Worm (Caenorhabditis elegans) whole organism, L4 larva: Measurements from ENCODE around the gene srx-110.

ENCODE experiments used
- F10B5.3 ChIP-seq: sonication (generic microtip); optimal IDR thresholded peaks from 2 replicates; lab custom pipeline; 2016; ENCODE audit warnings: mild to moderate bottlenecking, missing genetic modification characterization, missing compliant biosample characterization
- F44E2.7 ChIP-seq: fragments of 200-800 bp; sonication (Bioruptor generic); IDR thresholded peaks from 2 replicates; pipeline ENCODE4 v2.1.2; 2022; ENCODE audit warnings: missing genetic modification characterization, missing compliant biosample characterization
- T26A8.4 ChIP-seq: fragments of 200-800 bp; sonication (Bioruptor generic); IDR thresholded peaks from 2 replicates; pipeline ENCODE4 v1.3.6; 2022; ENCODE audit warnings: missing genetic modification characterization, missing compliant biosample characterization
- ZK337.2 ChIP-seq: fragments of 200-800 bp; sonication (Bioruptor generic); IDR thresholded peaks from 2 replicates; pipeline ENCODE4 v1.3.6; 2022; ENCODE audit warnings: missing genetic modification reagents, missing genetic modification characterization, missing compliant biosample characterization
- ZK546.5 ChIP-seq, 2 experiments: sonication (generic microtip); optimal IDR thresholded peaks; 2 replicates each; lab custom pipeline; 2017; ENCODE audit warnings: missing biosample characterization in 2 of 2, missing genetic modification characterization in 2 of 2
- ama-1 ChIP-seq: fragments of 150-350 bp; optimal IDR thresholded peaks from 2 replicates; lab custom pipeline; 2014; ENCODE audit warnings: inconsistent platforms, mixed read lengths
- attf-4 ChIP-seq: sonication (generic microtip); optimal IDR thresholded peaks from 3 replicates; lab custom pipeline; 2017; ENCODE audit warnings: missing biosample characterization, missing genetic modification characterization
- ces-1 ChIP-seq: fragments of 150-350 bp; sonication (generic microtip); optimal IDR thresholded peaks from 4 replicates; lab custom pipeline; 2014; ENCODE audit warnings: missing biosample characterization, missing genetic modification reagents, missing genetic modification characterization
- cey-2 ChIP-seq: sonication (generic microtip); optimal IDR thresholded peaks from 3 replicates; lab custom pipeline; 2017; ENCODE audit warnings: missing genetic modification characterization, mild to moderate bottlenecking, missing compliant biosample characterization, antibody characterized with exemption, borderline replicate concordance; ENCODE audit not compliant: insufficient read depth
- daf-16 ChIP-seq, 3 experiments: sonication (generic microtip); optimal IDR thresholded peaks; 2 replicates each; lab custom pipeline; 2016 to 2017; ENCODE audit warnings: missing genetic modification characterization in 3 of 3, missing genetic modification reagents in 3 of 3, mild to moderate bottlenecking in 2 of 3, missing compliant biosample characterization in 2 of 3, missing biosample characterization in 1 of 3, moderate library complexity in 1 of 3
- dmd-8 ChIP-seq: fragments of 200-800 bp; sonication (Bioruptor generic); IDR thresholded peaks from 2 replicates; pipeline ENCODE4 v1.3.6; 2022; ENCODE audit warnings: missing genetic modification characterization, missing compliant biosample characterization
- dpl-1 ChIP-seq: fragments of 150-350 bp; optimal IDR thresholded peaks from 2 replicates; lab custom pipeline; 2014; ENCODE audit warnings: missing biosample characterization, missing genetic modification reagents, missing genetic modification characterization
- duxl-1 ChIP-seq: sonication (generic microtip); optimal IDR thresholded peaks from 2 replicates; lab custom pipeline; 2016; ENCODE audit warnings: mild to moderate bottlenecking, missing genetic modification characterization, moderate library complexity, missing compliant biosample characterization; ENCODE audit not compliant: poor library complexity
- lim-7 ChIP-seq: fragments of 200-800 bp; sonication (Bioruptor generic); IDR thresholded peaks from 2 replicates; pipeline ENCODE4 v1.3.6; 2022; ENCODE audit warnings: missing genetic modification characterization, missing compliant biosample characterization
- lin-29 ChIP-seq: fragments of 200-800 bp; sonication (Bioruptor generic); IDR thresholded peaks from 2 replicates; pipeline ENCODE4 v1.3.6; 2022; ENCODE audit warnings: missing genetic modification reagents, missing genetic modification characterization, missing compliant biosample characterization
- lsy-2 ChIP-seq, 2 experiments: fragments of 150-350 bp in 1 of 2; sonication (generic microtip) in 1 of 2; optimal IDR thresholded peaks; 2 replicates each; lab custom pipeline; 2014 to 2017; ENCODE audit warnings: missing biosample characterization in 2 of 2, missing genetic modification characterization in 2 of 2
- mdl-1 ChIP-seq, 2 experiments: fragments of 150-350 bp in 1 of 2; sonication (generic microtip) in 1 of 2; optimal IDR thresholded peaks; 2 replicates each; lab custom pipeline; 2014 to 2017; ENCODE audit warnings: missing biosample characterization in 2 of 2, missing genetic modification characterization in 2 of 2
- mxl-2 ChIP-seq: fragments of 200-800 bp; sonication (Bioruptor generic); conservative IDR thresholded peaks from 2 replicates; pipeline ENCODE4 v1.3.6; 2022; ENCODE audit warnings: missing genetic modification reagents, missing genetic modification characterization, missing compliant biosample characterization
- mxl-3 ChIP-seq: fragments of 200-800 bp; sonication (Bioruptor generic); optimal IDR thresholded peaks from 2 replicates; lab custom pipeline; 2018; ENCODE audit warnings: mild to moderate bottlenecking, missing genetic modification characterization, missing compliant biosample characterization
- nhr-111 ChIP-seq: fragments of 200-800 bp; sonication (Bioruptor generic); optimal IDR thresholded peaks from 2 replicates; lab custom pipeline; 2018; ENCODE audit warnings: mild to moderate bottlenecking, missing genetic modification characterization, missing compliant biosample characterization
- nhr-25 ChIP-seq: sonication (generic microtip); optimal IDR thresholded peaks from 2 replicates; lab custom pipeline; 2017; ENCODE audit warnings: missing genetic modification characterization, mild to moderate bottlenecking, missing compliant biosample characterization, antibody characterized with exemption, moderate library complexity, borderline replicate concordance; ENCODE audit not compliant: insufficient read depth
- nhr-41 ChIP-seq: fragments of 200-800 bp; sonication (Bioruptor generic); IDR thresholded peaks from 2 replicates; pipeline ENCODE4 v1.3.6; 2022; ENCODE audit warnings: missing genetic modification reagents, missing genetic modification characterization, missing compliant biosample characterization
- saeg-2 ChIP-seq: fragments of 200-800 bp; sonication (Bioruptor generic); IDR thresholded peaks from 2 replicates; pipeline ENCODE4 v1.3.6; 2022; ENCODE audit warnings: missing genetic modification reagents, missing genetic modification characterization, missing compliant biosample characterization
- sdz-12 ChIP-seq: fragments of 200-800 bp; sonication (Bioruptor generic); optimal IDR thresholded peaks from 2 replicates; lab custom pipeline; 2018; ENCODE audit warnings: mild to moderate bottlenecking, missing genetic modification characterization, missing compliant biosample characterization
- snpc-4 ChIP-seq: fragments of 150-350 bp; optimal IDR thresholded peaks from 2 replicates; lab custom pipeline; 2014; ENCODE audit warnings: missing biosample characterization, missing genetic modification characterization
- spr-1 ChIP-seq: sonication (generic microtip); optimal IDR thresholded peaks from 2 replicates; lab custom pipeline; 2016; ENCODE audit warnings: mild to moderate bottlenecking, missing genetic modification characterization, missing compliant biosample characterization
- tra-1 ChIP-seq: fragments of 200-800 bp; sonication (Bioruptor generic); IDR thresholded peaks from 2 replicates; pipeline ENCODE4 v1.3.6; 2022; ENCODE audit warnings: missing genetic modification reagents, missing genetic modification characterization, missing compliant biosample characterization
- unc-130 ChIP-seq: sonication (generic microtip); optimal IDR thresholded peaks from 2 replicates; lab custom pipeline; 2016; ENCODE audit warnings: missing genetic modification reagents, missing genetic modification characterization, missing compliant biosample characterization
- unc-62 ChIP-seq, 3 experiments: fragments of 150-350 bp in 1 of 3; sonication (generic microtip); optimal IDR thresholded peaks in 2 of 3; peaks in 1 of 3; 1 replicate in 1 of 3; 2 replicates in 2 of 3; lab custom pipeline; 2014 to 2017; ENCODE audit warnings: missing biosample characterization in 3 of 3, missing genetic modification characterization in 3 of 3, missing genetic modification reagents in 3 of 3, missing genotype in 1 of 3
- zfp-2 ChIP-seq: sonication (generic microtip); optimal IDR thresholded peaks from 2 replicates; lab custom pipeline; 2016; ENCODE audit warnings: mild to moderate bottlenecking, missing genetic modification characterization, missing compliant biosample characterization
- ztf-7 ChIP-seq: fragments of 150-350 bp; optimal IDR thresholded peaks from 2 replicates; lab custom pipeline; 2014; ENCODE audit warnings: missing biosample characterization, missing genetic modification characterization

srx-110 gene

DNA sequence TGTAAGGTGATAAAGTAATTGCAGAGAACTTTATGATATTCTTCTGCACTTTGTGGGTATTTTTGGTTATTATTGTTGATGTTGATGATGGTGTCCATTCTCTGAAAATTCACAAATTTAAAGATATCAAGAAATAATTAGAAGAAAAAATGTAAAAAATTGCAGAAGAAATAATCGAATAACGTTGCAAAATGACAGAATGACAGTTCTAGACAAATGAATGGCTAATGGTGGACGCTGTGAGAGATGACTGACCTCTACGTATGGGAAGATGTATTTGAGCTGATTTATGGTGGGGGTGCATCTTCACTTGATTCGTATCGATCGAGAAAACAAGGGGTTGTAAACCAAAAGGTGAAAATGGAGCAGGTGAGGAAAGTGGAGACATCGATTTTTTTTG lies 35.9 kb upstream of the srx-110 start, which contains the start of gene sea-1:
TSS of gene sea-1 (minus strand) at position 101 of the 400 bp plus-strand sequence.
- TF ChIP-seq ces-1 (GFP tag; lab: Kevin White, UChicago): no peak
- TF ChIP-seq mxl-3 (GFP tag; lab: Kevin White, UChicago): no peak

DNA sequence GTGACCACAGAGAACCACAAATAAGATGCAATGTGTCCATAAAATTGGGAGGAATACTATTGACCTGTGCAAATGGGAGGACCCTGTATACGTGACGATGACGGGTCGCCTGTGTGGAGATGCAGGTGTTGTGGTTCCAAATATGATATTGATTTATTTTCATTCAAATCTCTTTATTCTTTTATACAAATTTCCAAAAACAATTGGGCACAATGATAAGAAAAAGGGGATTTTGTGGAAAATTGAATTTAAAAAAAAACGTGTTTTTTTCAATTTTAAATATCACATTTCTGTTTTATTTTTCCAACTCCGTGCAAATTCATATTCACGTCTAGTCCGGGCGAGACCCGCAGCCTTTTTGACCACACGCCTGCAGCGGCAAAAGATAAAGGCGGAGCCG lies 34.2 kb upstream of the srx-110 start, which contains the start of gene F19B10.2:
TSS of gene F19B10.2 (plus strand) at position 301 of the 400 bp plus-strand sequence.
- TF ChIP-seq daf-16 (GFP tag; optimal IDR thresholded peaks at IDR 0.05; lab: Kevin White, UChicago): no peak
- no peak for TF ChIP-seq daf-16 (tag; optimal IDR thresholded peaks at IDR 0.05; lab: Kevin White, UChicago)
- no peak for TF ChIP-seq lsy-2 (tag; optimal IDR thresholded peaks at IDR 0.05; lab: Kevin White, UChicago)
- TF ChIP-seq tra-1 (GFP tag; lab: Robert Waterston, UW): no peak
- TF ChIP-seq ZK546.5 (tag; optimal IDR thresholded peaks at IDR 0.05; lab: Kevin White, UChicago): no peak
- no peak for TF ChIP-seq F44E2.7 (GFP tag; lab: Robert Waterston, UW)
- TF ChIP-seq nhr-25: no peak
- TF ChIP-seq ztf-7: no peak
- no peak for TF ChIP-seq sdz-12 (GFP tag; lab: Kevin White, UChicago)
- TF ChIP-seq ama-1: no peak
- no peak for TF ChIP-seq ZK337.2 (GFP tag; lab: Robert Waterston, UW)
- no peak for TF ChIP-seq T26A8.4 (GFP tag; lab: Robert Waterston, UW)
- TF ChIP-seq lin-29 (GFP tag; lab: Robert Waterston, UW): no peak

ce11 chrII:3678978-3679377 lies 30.4 kb upstream of the srx-110 start:
- peak in 1 of 2 experiments; percentile 92 for TF ChIP-seq unc-62 (GFP tag; optimal IDR thresholded peaks at IDR 0.05 in 1 of 2; lab: Kevin White, UChicago)
- no peak for TF ChIP-seq unc-62 (tag; optimal IDR thresholded peaks at IDR 0.05; lab: Kevin White, UChicago)
- TF ChIP-seq lim-7 (GFP tag; lab: Robert Waterston, UW): no peak

- TF ChIP-seq saeg-2 (GFP tag; lab: Robert Waterston, UW) (no peak), unc-130 (no peak), lsy-2 (tag; optimal IDR thresholded peaks at IDR 0.05; lab: Kevin White, UChicago) (no peak), duxl-1 (tag; lab: Kevin White, UChicago) (no peak), cey-2 (tag; lab: Kevin White, UChicago) (no peak)
Measured at ce11 chrII:3680366-3680765, 29.0 kb upstream of the srx-110 start.

DNA sequence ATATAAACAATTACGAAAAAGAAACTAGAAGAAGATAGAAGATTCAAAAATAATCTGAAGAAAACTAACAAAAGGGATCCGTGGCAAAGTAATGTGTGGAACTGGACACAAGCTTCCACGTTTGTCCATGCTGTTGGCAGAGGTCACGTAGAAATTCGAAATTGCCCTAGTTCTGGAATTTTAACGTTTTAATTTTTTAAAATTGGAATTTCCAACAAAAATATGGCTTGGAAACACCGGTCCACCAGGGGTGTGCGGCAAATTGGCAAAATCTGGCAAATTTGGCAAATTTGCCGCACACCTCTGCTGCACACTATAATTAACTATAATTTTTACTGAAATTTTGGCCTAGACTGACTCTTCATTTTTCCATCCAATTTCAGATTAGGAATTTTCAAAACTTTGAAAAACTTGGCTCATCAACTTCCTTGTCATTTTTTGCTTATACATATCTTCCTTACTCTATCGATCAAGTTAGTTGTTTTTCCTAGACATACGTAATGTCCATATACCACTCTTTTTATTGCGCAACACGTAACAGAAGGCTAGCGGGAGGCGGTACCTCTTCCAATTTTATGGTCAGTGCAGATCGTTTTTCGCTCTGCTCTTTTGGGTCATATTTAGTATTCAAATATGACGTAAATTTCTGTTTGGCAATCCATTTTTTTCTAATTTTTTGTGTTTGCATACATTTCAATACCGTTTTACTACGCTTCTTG lies 27.8 kb upstream of the srx-110 start, which contains the start of gene F19B10.10:
TSS of gene F19B10.10 (minus strand) at position 51 of the 719 bp plus-strand sequence.
- TF ChIP-seq mxl-2 (GFP tag; lab: Robert Waterston, UW) (no peak), dpl-1 (GFP tag; lab: Kevin White, UChicago) (no peak), nhr-111 (GFP tag; lab: Kevin White, UChicago) (no peak), F10B5.3 (no peak), attf-4 (tag; lab: Kevin White, UChicago) (no peak), spr-1 (tag; lab: Kevin White, UChicago) (no peak), mdl-1 (tag; optimal IDR thresholded peaks at IDR 0.05; lab: Kevin White, UChicago) (no peak), snpc-4 (tag; lab: Kevin White, UChicago) (no peak), zfp-2 (tag; lab: Kevin White, UChicago) (no peak), lin-29 (GFP tag; lab: Robert Waterston, UW) (no peak), nhr-41 (GFP tag; lab: Robert Waterston, UW) (no peak), dmd-8 (no peak)
- TF ChIP-seq, all 104 proteins: peak for 0
